Fruit fly (Drosophila melanogaster) Kc167 (cell line): Measurements from ENCODE around the gene MESK4.
"Not testable (repeated sequence)": the region's sequence is repeated elsewhere in the genome, so short reads cannot be mapped to it uniquely, and the experiment has no call there.

Experiments
- Sin3A ChIP-seq: fragments of >200 bp; optimal IDR thresholded peaks from 2 replicates; lab custom pipeline; 2018; ENCODE audit warnings: missing external identifiers
- h ChIP-seq: fragments of >200 bp; optimal IDR thresholded peaks from 3 replicates; lab custom pipeline; 2018; ENCODE audit warnings: missing external identifiers
- insv ChIP-seq: fragments of >200 bp; optimal IDR thresholded peaks from 3 replicates; lab custom pipeline; 2018; ENCODE audit warnings: missing external identifiers
- ttk ChIP-seq: sonication (Bioruptor generic); optimal IDR thresholded peaks from 2 replicates; lab custom pipeline; 2017; ENCODE audit warnings: missing external identifiers

DNA sequence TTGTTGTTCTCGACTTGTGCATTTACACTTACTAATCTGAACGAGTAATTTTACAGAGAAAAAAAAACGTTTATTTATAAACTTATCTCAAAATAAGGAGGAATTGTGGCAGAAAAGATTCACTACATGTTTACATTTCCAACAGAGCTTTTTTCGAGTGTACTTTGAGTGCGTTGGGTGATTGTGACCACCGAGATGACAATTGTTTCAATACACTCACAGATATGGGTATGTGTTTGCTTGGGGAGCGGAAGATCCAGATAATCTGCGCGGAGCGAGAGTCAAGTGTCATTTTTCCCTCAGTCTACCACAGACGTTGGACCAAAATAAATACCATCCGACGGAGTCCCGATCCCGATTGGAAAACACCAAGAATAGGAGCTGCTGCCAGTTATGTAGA is at the start of gene MESK4:
- TF ChIP-seq Sin3A (lab: Kevin White, UChicago); insv (lab: Kevin White, UChicago); ttk (lab: Kevin White, UChicago); h: not testable (repeated sequence)
